Fruit fly (Drosophila melanogaster): ENCODE results near the gene CG12945.

DNA sequence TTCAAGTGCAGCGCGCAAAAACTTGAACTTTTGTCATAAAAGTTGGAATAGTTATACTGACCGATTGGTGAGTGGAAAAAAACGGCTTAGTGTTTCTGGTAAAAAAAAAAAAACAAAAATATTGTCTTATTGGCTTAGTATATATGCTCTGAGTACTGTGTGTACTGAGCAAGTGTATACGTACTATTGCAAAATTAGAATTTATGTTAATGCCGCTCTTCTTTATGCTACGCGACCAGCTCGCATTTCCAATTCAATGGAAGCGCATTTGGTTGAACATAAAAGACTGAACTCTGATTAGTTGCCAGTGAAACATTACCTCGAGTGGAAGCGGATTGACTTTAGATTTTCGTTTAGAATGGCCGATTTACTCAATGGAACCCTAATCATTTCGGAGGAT lies 21.4 kb upstream of the CG12945 start, which contains the start of gene CG8534:
- TF ChIP-seq CTCF (optimal IDR thresholded peaks at IDR 0.05) (no peak), CG8478 (optimal IDR thresholded peaks at IDR 0.05) (no peak)
